Worm (Caenorhabditis elegans) whole organism, L1 larva: Measurements from ENCODE around the gene T01C3.11.
"Not testable (repeated sequence)": the region's sequence is repeated elsewhere in the genome, so short reads cannot be mapped to it uniquely, and the experiment has no call there.

Experiments
- dpl-1 ChIP-seq, 3 experiments: fragments of 150-350 bp in 2 of 3; sonication (generic microtip) in 1 of 3; optimal IDR thresholded peaks; 2 replicates each; lab custom pipeline; 2014 to 2017; ENCODE audit warnings: missing biosample characterization in 3 of 3, missing genetic modification characterization in 3 of 3, missing genetic modification reagents in 3 of 3
- jun-1 ChIP-seq: fragments of 150-350 bp; optimal IDR thresholded peaks from 2 replicates; lab custom pipeline; 2014; ENCODE audit warnings: missing biosample characterization, missing genetic modification reagents, missing genetic modification characterization

- not testable (repeated sequence) for TF ChIP-seq jun-1 (tag; lab: Kevin White, UChicago); dpl-1 (GFP tag; optimal IDR thresholded peaks at IDR 0.05; lab: Kevin White, UChicago)
Measured at ce11 chrV:15031373-15031772, 32.0 kb downstream of the T01C3.11 start, which contains the start of gene cng-1.
